Worm (Caenorhabditis elegans): ENCODE measurements around the gene C14C6.5.

ce11 chrV:497399-497798, 39.0 kb upstream of the C14C6.5 start, which contains the start of gene T01G6.1:
- TF ChIP-seq F13C5.2 (tag; optimal IDR thresholded peaks at IDR 0.05) (no peak), ama-1 (optimal IDR thresholded peaks at IDR 0.05) (no peak), hmbx-1 (tag; optimal IDR thresholded peaks at IDR 0.05) (no peak), tbx-11 (GFP tag; IDR thresholded peaks at IDR 0.05) (no peak), sea-1 (GFP tag; conservative IDR thresholded peaks at IDR 0.05) (no peak), ets-7 (tag; optimal IDR thresholded peaks at IDR 0.05) (no peak), ceh-36 (tag; optimal IDR thresholded peaks at IDR 0.05) (no peak), aly-1 (tag; optimal IDR thresholded peaks at IDR 0.05) (no peak), B0310.2 (tag; optimal IDR thresholded peaks at IDR 0.05) (no peak), hnd-1 (tag; optimal IDR thresholded peaks at IDR 0.05) (no peak), tra-4 (tag; optimal IDR thresholded peaks at IDR 0.05) (no peak), flt-1 (GFP tag; IDR thresholded peaks at IDR 0.05) (no peak), tbx-37 (GFP tag; conservative IDR thresholded peaks at IDR 0.05) (no peak), pes-1 (GFP tag; IDR thresholded peaks at IDR 0.05) (no peak)
